Worm (Caenorhabditis elegans) whole organism, L3 larva: ENCODE measurements around the gene srj-42.

Source experiments
- R02D3.7 ChIP-seq: fragments of 150-350 bp; optimal IDR thresholded peaks from 2 replicates; lab custom pipeline; 2014; ENCODE audit warnings: missing biosample characterization, missing genetic modification characterization
- aly-2 ChIP-seq: fragments of 150-350 bp; optimal IDR thresholded peaks from 2 replicates; lab custom pipeline; 2014; ENCODE audit warnings: missing biosample characterization, missing genetic modification characterization
- ama-1 ChIP-seq: fragments of 150-350 bp; optimal IDR thresholded peaks from 2 replicates; lab custom pipeline; 2018
- ceh-16 ChIP-seq: sonication (generic microtip); optimal IDR thresholded peaks from 2 replicates; lab custom pipeline; 2017; ENCODE audit warnings: missing biosample characterization, missing genetic modification characterization
- ceh-9 ChIP-seq: sonication (generic microtip); optimal IDR thresholded peaks from 2 replicates; lab custom pipeline; 2018; ENCODE audit warnings: missing biosample characterization, missing genetic modification characterization
- daf-12 ChIP-seq: fragments of 150-350 bp; optimal IDR thresholded peaks from 2 replicates; lab custom pipeline; 2014; ENCODE audit warnings: missing biosample characterization, missing genetic modification reagents, missing genetic modification characterization
- egl-27 ChIP-seq: sonication (generic microtip); optimal IDR thresholded peaks from 4 replicates; lab custom pipeline; 2017; ENCODE audit warnings: missing biosample characterization, missing genetic modification reagents, missing genetic modification characterization
- egl-5 ChIP-seq: fragments of 150-350 bp; optimal IDR thresholded peaks from 2 replicates; lab custom pipeline; 2017; ENCODE audit warnings: missing biosample characterization, missing genetic modification reagents, missing genetic modification characterization, inconsistent platforms
- elt-1 ChIP-seq: fragments of 150-350 bp; optimal IDR thresholded peaks from 2 replicates; lab custom pipeline; 2014; ENCODE audit warnings: missing biosample characterization, missing genetic modification characterization
- elt-2 ChIP-seq: sonication (generic microtip); optimal IDR thresholded peaks from 2 replicates; lab custom pipeline; 2016; ENCODE audit warnings: missing genetic modification reagents, mild to moderate bottlenecking, missing genetic modification characterization, missing compliant biosample characterization
- elt-3 ChIP-seq, 3 experiments: fragments of 150-350 bp in 1 of 3; sonication (generic microtip) in 2 of 3; optimal IDR thresholded peaks; 2 replicates in 2 of 3; 4 replicates in 1 of 3; lab custom pipeline; 2014 to 2017; ENCODE audit warnings: missing biosample characterization in 3 of 3, missing genetic modification characterization in 3 of 3
- fkh-10 ChIP-seq: sonication (generic microtip); optimal IDR thresholded peaks from 2 replicates; lab custom pipeline; 2017; ENCODE audit warnings: missing biosample characterization, missing genetic modification reagents, missing genetic modification characterization
- fkh-2 ChIP-seq: fragments of 150-350 bp; optimal IDR thresholded peaks from 2 replicates; lab custom pipeline; 2014; ENCODE audit warnings: missing biosample characterization, missing genetic modification reagents, missing genetic modification characterization
- fos-1 ChIP-seq: fragments of 150-350 bp; optimal IDR thresholded peaks from 2 replicates; lab custom pipeline; 2014; ENCODE audit warnings: missing biosample characterization, missing genetic modification characterization
- hmg-11 ChIP-seq: sonication (generic microtip); optimal IDR thresholded peaks from 2 replicates; lab custom pipeline; 2016; ENCODE audit warnings: missing genetic modification characterization, missing compliant biosample characterization
- jun-1 ChIP-seq: fragments of 150-350 bp; optimal IDR thresholded peaks from 2 replicates; lab custom pipeline; 2014; ENCODE audit warnings: missing biosample characterization, missing genetic modification reagents, missing genetic modification characterization
- lin-39 ChIP-seq: fragments of 150-350 bp; optimal IDR thresholded peaks from 2 replicates; lab custom pipeline; 2018; ENCODE audit warnings: missing biosample characterization, missing genetic modification reagents, missing genetic modification characterization
- lsy-12 ChIP-seq: sonication (generic microtip); optimal IDR thresholded peaks from 2 replicates; lab custom pipeline; 2016; ENCODE audit warnings: mild to moderate bottlenecking, missing genetic modification characterization, missing compliant biosample characterization
- mdl-1 ChIP-seq: fragments of 150-350 bp; optimal IDR thresholded peaks from 2 replicates; lab custom pipeline; 2014; ENCODE audit warnings: missing biosample characterization, missing genetic modification characterization
- mml-1 ChIP-seq: fragments of 150-350 bp; sonication (generic microtip); optimal IDR thresholded peaks from 3 replicates; lab custom pipeline; 2014; ENCODE audit warnings: missing biosample characterization, missing genetic modification characterization
- nhr-12 ChIP-seq: fragments of 150-350 bp; optimal IDR thresholded peaks from 2 replicates; lab custom pipeline; 2014; ENCODE audit warnings: missing biosample characterization, missing genetic modification characterization
- nhr-237 ChIP-seq: fragments of 150-350 bp; optimal IDR thresholded peaks from 2 replicates; lab custom pipeline; 2014; ENCODE audit warnings: missing biosample characterization, missing genetic modification characterization
- nhr-25 ChIP-seq: sonication (generic microtip); optimal IDR thresholded peaks from 2 replicates; lab custom pipeline; 2017; ENCODE audit warnings: missing biosample characterization, missing genetic modification characterization
- nhr-28 ChIP-seq: fragments of 150-350 bp; optimal IDR thresholded peaks from 2 replicates; lab custom pipeline; 2014; ENCODE audit warnings: missing biosample characterization, missing genetic modification characterization
- nhr-43 ChIP-seq: sonication (generic microtip); optimal IDR thresholded peaks from 2 replicates; lab custom pipeline; 2016; ENCODE audit warnings: mild to moderate bottlenecking, missing genetic modification characterization, missing compliant biosample characterization; ENCODE audit not compliant: poor library complexity, severe bottlenecking
- nhr-67 ChIP-seq: fragments of 150-350 bp; optimal IDR thresholded peaks from 2 replicates; lab custom pipeline; 2014; ENCODE audit warnings: missing biosample characterization, missing genetic modification characterization
- pha-4 ChIP-seq: fragments of 150-350 bp; optimal IDR thresholded peaks from 2 replicates; lab custom pipeline; 2014; ENCODE audit warnings: missing biosample characterization, missing genetic modification reagents, missing genetic modification characterization
- pqm-1 ChIP-seq: fragments of 150-350 bp; optimal IDR thresholded peaks from 2 replicates; lab custom pipeline; 2017; ENCODE audit warnings: missing biosample characterization, missing genetic modification characterization, inconsistent platforms
- snpc-4 ChIP-seq: fragments of 150-350 bp; optimal IDR thresholded peaks from 2 replicates; lab custom pipeline; 2014; ENCODE audit warnings: missing biosample characterization, missing genetic modification characterization
- tbx-2 ChIP-seq: sonication (generic microtip); optimal IDR thresholded peaks from 2 replicates; lab custom pipeline; 2016; ENCODE audit warnings: mild to moderate bottlenecking, missing genetic modification characterization, missing compliant biosample characterization
- unc-39 ChIP-seq: sonication (generic microtip); optimal IDR thresholded peaks from 4 replicates; lab custom pipeline; 2017; ENCODE audit warnings: missing biosample characterization, missing genetic modification characterization
- unc-62 ChIP-seq: fragments of 150-350 bp; sonication (generic microtip); optimal IDR thresholded peaks from 4 replicates; lab custom pipeline; 2014; ENCODE audit warnings: missing biosample characterization, missing genetic modification reagents, missing genetic modification characterization
- zag-1 ChIP-seq: fragments of 150-350 bp; optimal IDR thresholded peaks from 2 replicates; lab custom pipeline; 2014; ENCODE audit warnings: missing biosample characterization, missing genetic modification characterization
- ztf-11 ChIP-seq: fragments of 150-350 bp; optimal IDR thresholded peaks from 2 replicates; lab custom pipeline; 2014; ENCODE audit warnings: missing biosample characterization, missing genetic modification characterization
- ztf-4 ChIP-seq: fragments of 150-350 bp; optimal IDR thresholded peaks from 2 replicates; lab custom pipeline; 2014; ENCODE audit warnings: missing biosample characterization, missing genetic modification characterization

Gene srj-42

DNA sequence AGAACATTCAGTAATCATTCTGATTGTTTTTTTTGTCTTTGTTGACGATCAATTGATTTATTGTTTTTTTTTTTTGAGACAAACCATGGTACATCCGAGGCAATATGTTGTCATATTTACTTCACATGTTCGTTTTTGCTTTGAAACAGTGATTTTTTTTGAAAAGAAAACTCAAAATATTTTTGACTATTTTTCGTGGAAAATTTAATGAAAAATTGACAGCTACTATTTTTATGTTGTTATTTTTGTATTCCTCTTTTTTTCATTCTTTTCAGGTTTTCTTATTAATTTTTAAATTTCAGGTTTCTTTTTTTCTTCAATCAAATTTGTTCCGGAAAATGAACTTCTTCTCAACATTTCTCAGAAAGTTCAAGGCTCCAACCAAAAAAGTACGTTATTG, 6.4 kb downstream of the srj-42 start, which contains the start of gene Y73F8A.36:
TSS of gene Y73F8A.36 (plus strand) at position 301 of the 400 bp plus-strand sequence.
- no peak for TF ChIP-seq pha-4
- no peak for TF ChIP-seq egl-5
- no peak for TF ChIP-seq mdl-1 (tag; lab: Kevin White, UChicago)
- no peak for TF ChIP-seq nhr-237
- no peak for TF ChIP-seq ceh-16 (tag; lab: Kevin White, UChicago)
- no peak for TF ChIP-seq ama-1
- TF ChIP-seq ztf-4 (tag; lab: Kevin White, UChicago) = no peak
- TF ChIP-seq aly-2 (tag; lab: Kevin White, UChicago) = no peak
- no peak for TF ChIP-seq elt-3 (tag; optimal IDR thresholded peaks at IDR 0.05; lab: Kevin White, UChicago)
- no peak for TF ChIP-seq tbx-2
- TF ChIP-seq hmg-11 (tag; lab: Kevin White, UChicago) = no peak
- no peak for TF ChIP-seq daf-12 (tag; lab: Kevin White, UChicago)
- TF ChIP-seq fkh-10 (GFP tag; lab: Kevin White, UChicago) = no peak
- no peak for TF ChIP-seq zag-1 (tag; lab: Kevin White, UChicago)
- TF ChIP-seq jun-1 (tag; lab: Kevin White, UChicago) = no peak
- TF ChIP-seq, all 47 proteins: peak for 0

ce11 chrIV:15235856-15236255, 16.2 kb downstream of the srj-42 start, which contains the start of gene lgc-52:
Gene lgc-52, plus strand, starts transcription at chrIV:15236123.
- TF ChIP-seq pha-4 (no peak), fkh-10 (GFP tag; lab: Kevin White, UChicago) (peak; percentile 6)

DNA sequence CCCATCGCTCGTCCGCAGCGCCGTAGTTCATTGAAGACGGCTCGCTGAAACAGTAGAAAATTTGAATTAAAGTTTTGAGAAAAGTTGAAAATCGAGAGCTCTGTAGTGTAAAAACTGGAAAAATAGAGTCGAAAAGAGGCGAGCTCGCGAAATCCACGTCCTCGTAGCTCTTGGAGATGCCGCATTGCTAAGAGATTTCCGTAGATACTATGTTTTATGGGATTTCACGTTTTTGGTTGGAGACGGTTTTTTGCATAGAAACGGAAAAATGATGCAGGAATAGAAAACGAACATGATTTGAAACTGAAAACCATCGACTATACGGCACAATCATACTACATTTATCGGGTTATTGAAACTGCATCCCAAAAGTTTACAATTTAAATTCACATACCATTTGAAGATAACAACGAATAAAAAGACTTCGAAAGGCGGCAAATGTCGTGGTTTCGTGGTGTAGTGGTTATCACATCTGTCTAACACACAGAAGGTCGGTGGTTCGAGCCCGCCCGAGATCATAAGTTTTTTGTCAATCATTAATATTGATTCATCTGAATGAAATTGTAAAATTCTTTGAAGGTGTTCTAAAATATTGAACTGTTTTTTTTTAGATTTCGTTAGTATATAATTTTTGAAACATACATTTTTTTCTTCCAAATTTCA, 17.0 kb downstream of the srj-42 start, which contains the start of gene pkd-2:
TSS of gene pkd-2 (minus strand) at position 51 of the 663 bp plus-strand sequence.
- peak; percentile 79 for TF ChIP-seq snpc-4 (tag; lab: Kevin White, UChicago)
- peak; percentile 23 for TF ChIP-seq elt-2 (tag; lab: Kevin White, UChicago)
- TF ChIP-seq nhr-25 = no peak
- TF ChIP-seq ama-1 = no peak
- no peak for TF ChIP-seq jun-1 (tag; lab: Kevin White, UChicago)
- no peak for TF ChIP-seq aly-2 (tag; lab: Kevin White, UChicago)
- no peak for TF ChIP-seq nhr-12 (tag; lab: Kevin White, UChicago)
- TF ChIP-seq nhr-67 = no peak
- TF ChIP-seq ztf-11 (tag; lab: Kevin White, UChicago) = no peak
- TF ChIP-seq unc-62 (GFP tag; lab: Kevin White, UChicago) = no peak
- peak; percentile 6 for TF ChIP-seq pqm-1 (tag; lab: Kevin White, UChicago)
- TF ChIP-seq, all 47 proteins: peak for 3

ce11 chrIV:15234272-15234671, 17.8 kb downstream of the srj-42 start:
- no peak for TF ChIP-seq R02D3.7 (tag; lab: Kevin White, UChicago)
- TF ChIP-seq snpc-4 (tag; lab: Kevin White, UChicago) = peak; percentile 52
- TF ChIP-seq, all 47 proteins: peak for 1

ce11 chrIV:15220253-15220652, 31.8 kb downstream of the srj-42 start, which contains the start of gene Y40H7A.11:
Gene Y40H7A.11, minus strand, starts transcription at chrIV:15220353.
- TF ChIP-seq fkh-2 (tag; lab: Kevin White, UChicago) (no peak), nhr-67 (no peak), egl-5 (no peak), unc-39 (tag; lab: Kevin White, UChicago) (no peak), nhr-28 (tag; lab: Kevin White, UChicago) (no peak), lsy-12 (tag; lab: Kevin White, UChicago) (no peak), nhr-237 (no peak), elt-1 (tag; lab: Kevin White, UChicago) (no peak), ceh-9 (no peak), lin-39 (tag; lab: Kevin White, UChicago) (no peak), ama-1 (no peak), pha-4 (no peak), egl-27 (tag; lab: Kevin White, UChicago) (no peak), hmg-11 (tag; lab: Kevin White, UChicago) (no peak), nhr-43 (tag; lab: Kevin White, UChicago) (no peak), R02D3.7 (tag; lab: Kevin White, UChicago) (no peak), fos-1 (tag; lab: Kevin White, UChicago) (no peak), mml-1 (tag; lab: Kevin White, UChicago) (no peak), daf-12 (tag; lab: Kevin White, UChicago) (no peak)
